Worm (Caenorhabditis elegans): ENCODE results near the gene EGAP2.2.

The EGAP2.2 gene

ce11 chrII:5181497-5181896 is 48.2 kb upstream of the EGAP2.2 start (continued):
- TF ChIP-seq nhr-237 (tag; optimal IDR thresholded peaks at IDR 0.05) = no peak
- TF ChIP-seq skn-1 (tag; optimal IDR thresholded peaks at IDR 0.05) = no peak
- peak; percentile 31 for TF ChIP-seq dpl-1 (GFP tag; optimal IDR thresholded peaks at IDR 0.05)
- no peak for TF ChIP-seq ceh-82 (tag; optimal IDR thresholded peaks at IDR 0.05)
- TF ChIP-seq Y48G9A.11 (GFP tag; IDR thresholded peaks at IDR 0.05) = no peak
- no peak for TF ChIP-seq aly-2 (tag; optimal IDR thresholded peaks at IDR 0.05)
- no peak for TF ChIP-seq F44E2.7 (GFP tag; IDR thresholded peaks at IDR 0.05)
- TF ChIP-seq dmd-6 (GFP tag; IDR thresholded peaks at IDR 0.05) = peak; percentile 64
- no peak for TF ChIP-seq lin-1 (GFP tag; IDR thresholded peaks at IDR 0.05)
- TF ChIP-seq zip-11 (GFP tag; IDR thresholded peaks at IDR 0.05) = no peak
- no peak for TF ChIP-seq tag-97 (GFP tag; IDR thresholded peaks at IDR 0.05)
- peak; percentile 56 for TF ChIP-seq vab-7 (GFP tag; IDR thresholded peaks at IDR 0.05)
- no peak for TF ChIP-seq zag-1 (tag; optimal IDR thresholded peaks at IDR 0.05)
- TF ChIP-seq mep-1 (tag; optimal IDR thresholded peaks at IDR 0.05) = peak; percentile 78
- peak; percentile 45 for TF ChIP-seq tra-1 (GFP tag; IDR thresholded peaks at IDR 0.05)
- peak; percentile 39 to 73 for TF ChIP-seq lsy-2 (tag; optimal IDR thresholded peaks at IDR 0.05)
- peak; percentile 78 for TF ChIP-seq egl-43 (GFP tag; IDR thresholded peaks at IDR 0.05)
- peak; percentile 7 for TF ChIP-seq T20F7.1 (GFP tag; optimal IDR thresholded peaks at IDR 0.05)
- peak; percentile 21 for TF ChIP-seq lin-13 (GFP tag; optimal IDR thresholded peaks at IDR 0.05)
- TF ChIP-seq rbr-2 (tag; optimal IDR thresholded peaks at IDR 0.05) = peak; percentile 79
- TF ChIP-seq aha-1 (tag) = peak; percentile 98
- peak; percentile 85 for TF ChIP-seq hlh-11 (tag; optimal IDR thresholded peaks at IDR 0.05)
- TF ChIP-seq snpc-4 (tag; optimal IDR thresholded peaks at IDR 0.05) = no peak
- TF ChIP-seq mxl-3 (GFP tag; optimal IDR thresholded peaks at IDR 0.05) = peak; percentile 89
- 0 out of 2 replicates have a peak, but pooled peaks have one; percentile 19 for TF ChIP-seq ceh-44 (GFP tag; IDR thresholded peaks at IDR 0.05)

ce11 chrII:5182451-5182850 is 47.2 kb upstream of the EGAP2.2 start:
- TF ChIP-seq sdz-12 (GFP tag; optimal IDR thresholded peaks at IDR 0.05) (no peak), ces-1 (GFP tag; optimal IDR thresholded peaks at IDR 0.05) (no peak), zfp-3 (GFP tag; conservative IDR thresholded peaks at IDR 0.05) (0 out of 2 replicates have a peak, but pooled peaks have one; percentile 34), aly-2 (tag; optimal IDR thresholded peaks at IDR 0.05) (no peak), unc-62 (GFP tag; optimal IDR thresholded peaks at IDR 0.05 in 1 of 2) (peak in 1 of 2 experiments; percentile 67), unc-62 (tag; optimal IDR thresholded peaks at IDR 0.05) (no peak), dpl-1 (GFP tag; optimal IDR thresholded peaks at IDR 0.05) (no peak), hlh-11 (tag; optimal IDR thresholded peaks at IDR 0.05) (peak; percentile 95), lin-1 (GFP tag; IDR thresholded peaks at IDR 0.05) (peak; percentile 71; the same call in 1 of the 2 replicates), spr-3 (GFP tag; optimal IDR thresholded peaks at IDR 0.05) (no peak), F37D6.2 (tag; optimal IDR thresholded peaks at IDR 0.05) (peak; percentile 2), nhr-42 (GFP tag; IDR thresholded peaks at IDR 0.05) (peak; percentile 57; the same call in 1 of the 2 replicates), unc-130 (GFP tag; optimal IDR thresholded peaks at IDR 0.05) (no peak), lim-7 (GFP tag; IDR thresholded peaks at IDR 0.05) (no peak), vab-7 (GFP tag; IDR thresholded peaks at IDR 0.05) (no peak), hif-1 (tag; optimal IDR thresholded peaks at IDR 0.05) (peak in 1 of 2 experiments; percentile 65), ceh-28 (tag; optimal IDR thresholded peaks at IDR 0.05) (no peak), Y5F2A.4 (GFP tag; optimal IDR thresholded peaks at IDR 0.05) (no peak), mxl-3 (GFP tag; optimal IDR thresholded peaks at IDR 0.05) (peak; percentile 94), ZK546.5 (tag; optimal IDR thresholded peaks at IDR 0.05) (no peak), lin-29 (GFP tag; IDR thresholded peaks at IDR 0.05) (no peak), nhr-48 (tag; optimal IDR thresholded peaks at IDR 0.05) (peak; percentile 82), saeg-2 (GFP tag; IDR thresholded peaks at IDR 0.05) (0 out of 2 replicates have a peak, but pooled peaks have one; percentile 24), ceh-20 (GFP tag; IDR thresholded peaks at IDR 0.05) (peak; percentile 80; the same call in 1 of the 2 replicates), R02D3.7 (tag; optimal IDR thresholded peaks at IDR 0.05) (no peak), mes-2 (tag; optimal IDR thresholded peaks at IDR 0.05; ENCODE audit: poor library complexity, severe bottlenecking) (peak; percentile 15), zag-1 (tag; optimal IDR thresholded peaks at IDR 0.05) (no peak), attf-4 (tag; optimal IDR thresholded peaks at IDR 0.05) (no peak), zip-11 (GFP tag; IDR thresholded peaks at IDR 0.05) (no peak), rbr-2 (tag; optimal IDR thresholded peaks at IDR 0.05) (peak; percentile 49), unc-39 (tag; optimal IDR thresholded peaks at IDR 0.05) (no peak), ama-1 (optimal IDR thresholded peaks at IDR 0.05) (peak; percentile 7), dmd-8 (GFP tag; IDR thresholded peaks at IDR 0.05) (no peak), nhr-111 (GFP tag; optimal IDR thresholded peaks at IDR 0.05) (no peak), lin-39 (tag; optimal IDR thresholded peaks at IDR 0.05) (no peak)

Measured in whole organism, L4 larva.